Fruit fly (Drosophila melanogaster) whole organism, embryonic: ENCODE measurements around the gene CG10301.
A peak's percentile ranks its signal among the peaks of the same experiment; 100 is the strongest.

Experiments used
- Aef1 ChIP-seq: fragments of 200-800 bp; sonication (Bioruptor generic); IDR thresholded peaks from 3 replicates; pipeline ENCODE4 v1.3.6; 2022; ENCODE audit warnings: missing biosample characterization, missing genetic modification characterization
- Atf-2 ChIP-seq: fragments of 200-800 bp; sonication (Bioruptor generic); optimal IDR thresholded peaks from 2 replicates; lab custom pipeline; 2016; ENCODE audit warnings: missing biosample characterization, missing genetic modification characterization
- Bgb ChIP-seq: fragments of 200-800 bp; sonication (Bioruptor generic); IDR thresholded peaks from 2 replicates; pipeline ENCODE4 v1.3.6; 2022; ENCODE audit warnings: missing biosample characterization, missing genetic modification characterization; ENCODE audit not compliant: partially characterized antibody
- CG11695 ChIP-seq: fragments of 200-800 bp; sonication (Bioruptor generic); IDR thresholded peaks from 3 replicates; pipeline ENCODE4 v1.3.6; 2022; ENCODE audit warnings: missing biosample characterization, missing genetic modification characterization
- CG14050 ChIP-seq: fragments of 200-800 bp; sonication (Bioruptor generic); IDR thresholded peaks from 3 replicates; pipeline ENCODE4 v1.3.6; 2022; ENCODE audit warnings: missing biosample characterization, missing genetic modification characterization
- CG14860 ChIP-seq: fragments of 200-800 bp; sonication (Bioruptor generic); IDR thresholded peaks from 3 replicates; pipeline ENCODE4 v1.3.6; 2022; ENCODE audit warnings: missing biosample characterization, missing genetic modification characterization; ENCODE audit not compliant: partially characterized antibody
- CG16813 ChIP-seq: fragments of 200-800 bp; sonication (Bioruptor generic); IDR thresholded peaks from 3 replicates; pipeline ENCODE4 v1.3.6; 2022; ENCODE audit warnings: missing biosample characterization, missing genetic modification characterization; ENCODE audit not compliant: partially characterized antibody
- CG17359 ChIP-seq: fragments of 200-800 bp; sonication (Bioruptor generic); optimal IDR thresholded peaks from 3 replicates; lab custom pipeline; 2018; ENCODE audit warnings: missing biosample characterization, mild to moderate bottlenecking, missing genetic modification characterization, moderate library complexity
- CG2129 ChIP-seq: fragments of 200-800 bp; sonication (Bioruptor generic); IDR thresholded peaks from 2 replicates; pipeline ENCODE4 v1.3.6; 2022; ENCODE audit warnings: missing biosample characterization, missing genetic modification characterization; ENCODE audit not compliant: partially characterized antibody
- CG2889 ChIP-seq: fragments of 200-800 bp; sonication (Bioruptor generic); IDR thresholded peaks from 3 replicates; pipeline ENCODE4 v1.3.6; 2022; ENCODE audit warnings: missing biosample characterization, missing genetic modification characterization
- CG5953 ChIP-seq: fragments of 200-800 bp; sonication (Bioruptor generic); IDR thresholded peaks from 2 replicates; pipeline ENCODE4 v1.3.6; 2022; ENCODE audit warnings: missing biosample characterization, missing genetic modification characterization
- CG6254 ChIP-seq: fragments of 200-800 bp; sonication (Bioruptor generic); optimal IDR thresholded peaks from 3 replicates; lab custom pipeline; 2017; ENCODE audit warnings: mild to moderate bottlenecking, missing biosample characterization, missing genetic modification reagents, missing genetic modification characterization
- CG8359 ChIP-seq: fragments of 200-800 bp; sonication (Bioruptor generic); optimal IDR thresholded peaks from 2 replicates; lab custom pipeline; 2017; ENCODE audit warnings: missing biosample characterization, mild to moderate bottlenecking, missing genetic modification characterization, borderline replicate concordance
- Doc2 ChIP-seq: fragments of 200-800 bp; sonication (Bioruptor generic); IDR thresholded peaks from 2 replicates; pipeline ENCODE4 v1.3.6; 2022; ENCODE audit warnings: missing biosample characterization, missing genetic modification characterization
- Drgx ChIP-seq: fragments of 200-800 bp; sonication (Bioruptor generic); IDR thresholded peaks from 2 replicates; pipeline ENCODE4 v1.3.6; 2022; ENCODE audit warnings: missing biosample characterization, missing genetic modification characterization
- Ets97D ChIP-seq: fragments of 200-800 bp; sonication (Bioruptor generic); optimal IDR thresholded peaks from 3 replicates; lab custom pipeline; 2016; ENCODE audit warnings: missing biosample characterization, missing genetic modification characterization
- Hr51 ChIP-seq, 2 experiments: fragments of 200-800 bp; sonication (Bioruptor generic); optimal IDR thresholded peaks; 2 replicates in 1 of 2; 3 replicates in 1 of 2; lab custom pipeline; 2016 to 2018; ENCODE audit warnings: missing biosample characterization in 2 of 2, missing genetic modification characterization in 2 of 2, mild to moderate bottlenecking in 1 of 2, moderate library complexity in 1 of 2
- Hsf ChIP-seq: fragments of 200-800 bp; sonication (Bioruptor generic); optimal IDR thresholded peaks from 3 replicates; lab custom pipeline; 2016; ENCODE audit warnings: missing biosample characterization, missing genetic modification characterization
- MESR4 ChIP-seq: fragments of 200-800 bp; sonication (Bioruptor generic); optimal IDR thresholded peaks from 2 replicates; lab custom pipeline; 2018; ENCODE audit warnings: missing biosample characterization, mild to moderate bottlenecking, missing genetic modification characterization, moderate library complexity
- NC2α ChIP-seq: fragments of 200-800 bp; sonication (Bioruptor generic); optimal IDR thresholded peaks from 2 replicates; lab custom pipeline; 2016; ENCODE audit warnings: missing biosample characterization, missing genetic modification characterization
- Oli ChIP-seq: fragments of 200-800 bp; sonication (Bioruptor generic); optimal IDR thresholded peaks from 2 replicates; lab custom pipeline; 2018; ENCODE audit warnings: missing biosample characterization, mild to moderate bottlenecking, missing genetic modification characterization, moderate library complexity
- Pdp1 ChIP-seq, 2 experiments: fragments of 200-800 bp; sonication (Bioruptor generic); optimal IDR thresholded peaks; 3 replicates each; lab custom pipeline; 2016; ENCODE audit warnings: missing biosample characterization in 2 of 2, missing genetic modification characterization in 2 of 2, mild to moderate bottlenecking in 1 of 2, moderate library complexity in 1 of 2
- Sox100B ChIP-seq: fragments of 200-800 bp; sonication (Bioruptor generic); optimal IDR thresholded peaks from 3 replicates; lab custom pipeline; 2018; ENCODE audit warnings: missing biosample characterization, mild to moderate bottlenecking, missing genetic modification characterization
- az2 ChIP-seq: fragments of 200-800 bp; sonication (Bioruptor generic); optimal IDR thresholded peaks from 3 replicates; lab custom pipeline; 2016; ENCODE audit warnings: missing biosample characterization, missing genetic modification characterization
- bsh ChIP-seq, 2 experiments: fragments of 200-800 bp; sonication (Bioruptor generic); optimal IDR thresholded peaks; 2 replicates each; lab custom pipeline; 2017 to 2018; ENCODE audit warnings: mild to moderate bottlenecking in 2 of 2, missing biosample characterization in 2 of 2, missing genetic modification characterization in 2 of 2, moderate library complexity in 1 of 2
- cg ChIP-seq: fragments of 200-800 bp; sonication (Bioruptor generic); optimal IDR thresholded peaks from 3 replicates; lab custom pipeline; 2019; ENCODE audit warnings: missing biosample characterization, mild to moderate bottlenecking, missing genetic modification characterization, moderate library complexity
- chinmo ChIP-seq: fragments of 200-800 bp; sonication (Bioruptor generic); IDR thresholded peaks from 4 replicates; pipeline ENCODE4 v1.3.6; 2022; ENCODE audit warnings: missing biosample characterization, missing genetic modification characterization; ENCODE audit not compliant: partially characterized antibody
- croc ChIP-seq: fragments of 200-800 bp; sonication (Bioruptor generic); conservative IDR thresholded peaks from 3 replicates; pipeline ENCODE4 v1.3.6; 2022; ENCODE audit warnings: missing biosample characterization, missing genetic modification characterization
- dmrt99B ChIP-seq: fragments of 200-800 bp; sonication (Bioruptor generic); optimal IDR thresholded peaks from 2 replicates; lab custom pipeline; 2018; ENCODE audit warnings: missing biosample characterization, mild to moderate bottlenecking, missing genetic modification characterization, moderate library complexity
- ftz-f1 ChIP-seq: fragments of 200-800 bp; sonication (Bioruptor generic); optimal IDR thresholded peaks from 2 replicates; lab custom pipeline; 2016; ENCODE audit warnings: missing biosample characterization, missing genetic modification characterization
- gce ChIP-seq: fragments of 200-800 bp; sonication (Bioruptor generic); IDR thresholded peaks from 3 replicates; pipeline ENCODE4 v1.3.6; 2022; ENCODE audit warnings: missing biosample characterization, missing genetic modification characterization
- ham ChIP-seq: fragments of 200-800 bp; sonication (Bioruptor generic); IDR thresholded peaks from 2 replicates; pipeline ENCODE4 v1.3.6; 2022; ENCODE audit warnings: missing biosample characterization, missing genetic modification characterization
- nerfin-1 ChIP-seq: fragments of 200-800 bp; sonication (Bioruptor generic); optimal IDR thresholded peaks from 3 replicates; lab custom pipeline; 2019; ENCODE audit warnings: missing biosample characterization, mild to moderate bottlenecking, missing genetic modification characterization, moderate library complexity
- onecut ChIP-seq: fragments of 200-800 bp; sonication (Bioruptor generic); IDR thresholded peaks from 2 replicates; pipeline ENCODE4 v1.3.6; 2022; ENCODE audit warnings: missing biosample characterization, missing genetic modification characterization
- pan ChIP-seq, 4 experiments: fragments of >200 bp in 3 of 4; fragments of 200-800 bp in 1 of 4; sonication (Bioruptor generic) in 1 of 4; optimal IDR thresholded peaks in 3 of 4; IDR thresholded peaks in 1 of 4; 2 replicates each; pipeline versions ENCODE4 v1.3.6 to Lab custom; 2017 to 2022; ENCODE audit warnings: missing biosample characterization in 2 of 4, missing genetic modification characterization in 2 of 4, mixed read lengths in 1 of 4
- phol ChIP-seq: fragments of 200-800 bp; sonication (Bioruptor generic); optimal IDR thresholded peaks from 3 replicates; lab custom pipeline; 2018; ENCODE audit warnings: missing biosample characterization, mild to moderate bottlenecking, missing genetic modification characterization, moderate library complexity
- prd ChIP-seq, 3 experiments: fragments of >200 bp in 2 of 3; fragments of 200-800 bp in 1 of 3; sonication (Bioruptor generic) in 1 of 3; optimal IDR thresholded peaks in 2 of 3; IDR thresholded peaks in 1 of 3; 2 replicates in 2 of 3; 3 replicates in 1 of 3; pipeline versions ENCODE4 v1.3.6 to Lab custom; 2017 to 2022; ENCODE audit warnings: missing biosample characterization in 1 of 3, missing genetic modification characterization in 1 of 3
- ro ChIP-seq: fragments of 200-800 bp; sonication (Bioruptor generic); IDR thresholded peaks from 2 replicates; pipeline ENCODE4 v1.3.6; 2022; ENCODE audit warnings: missing biosample characterization, missing genetic modification characterization
- sc ChIP-seq, 3 experiments: fragments of >200 bp in 2 of 3; fragments of 200-800 bp in 1 of 3; sonication (Bioruptor generic) in 1 of 3; optimal IDR thresholded peaks; 2 replicates in 2 of 3; 3 replicates in 1 of 3; lab custom pipeline; 2017; ENCODE audit warnings: mild to moderate bottlenecking in 1 of 3, missing biosample characterization in 1 of 3, missing genetic modification characterization in 1 of 3, missing genetic modification reagents in 1 of 3
- sens ChIP-seq: fragments of 200-800 bp; sonication (Bioruptor generic); peaks from one replicate; lab custom pipeline; 2016; ENCODE audit warnings: missing biosample characterization, missing genetic modification characterization
- sima ChIP-seq: fragments of 200-800 bp; sonication (Bioruptor generic); optimal IDR thresholded peaks from 2 replicates; lab custom pipeline; 2016; ENCODE audit warnings: missing biosample characterization, missing genetic modification characterization
- tll ChIP-seq, 2 experiments: fragments of 200-800 bp in 1 of 2; fragments of >200 bp in 1 of 2; sonication (Bioruptor generic) in 1 of 2; optimal IDR thresholded peaks; 2 replicates each; lab custom pipeline; 2017 to 2019; ENCODE audit warnings: missing biosample characterization in 2 of 2, missing genetic modification characterization in 2 of 2, mild to moderate bottlenecking in 1 of 2, moderate library complexity in 1 of 2
- trem ChIP-seq: fragments of 200-800 bp; optimal IDR thresholded peaks from 3 replicates; lab custom pipeline; 2019; ENCODE audit warnings: missing biosample characterization, mild to moderate bottlenecking, missing genetic modification characterization, moderate library complexity
- tup ChIP-seq: fragments of 200-800 bp; sonication (Bioruptor generic); optimal IDR thresholded peaks from 2 replicates; lab custom pipeline; 2016; ENCODE audit warnings: missing biosample characterization, mild to moderate bottlenecking, missing genetic modification characterization, moderate library complexity
- unpg ChIP-seq: fragments of 200-800 bp; sonication (Bioruptor generic); optimal IDR thresholded peaks from 3 replicates; lab custom pipeline; 2018; ENCODE audit warnings: missing biosample characterization, mild to moderate bottlenecking, missing genetic modification characterization, moderate library complexity

The CG10301 gene

DNA sequence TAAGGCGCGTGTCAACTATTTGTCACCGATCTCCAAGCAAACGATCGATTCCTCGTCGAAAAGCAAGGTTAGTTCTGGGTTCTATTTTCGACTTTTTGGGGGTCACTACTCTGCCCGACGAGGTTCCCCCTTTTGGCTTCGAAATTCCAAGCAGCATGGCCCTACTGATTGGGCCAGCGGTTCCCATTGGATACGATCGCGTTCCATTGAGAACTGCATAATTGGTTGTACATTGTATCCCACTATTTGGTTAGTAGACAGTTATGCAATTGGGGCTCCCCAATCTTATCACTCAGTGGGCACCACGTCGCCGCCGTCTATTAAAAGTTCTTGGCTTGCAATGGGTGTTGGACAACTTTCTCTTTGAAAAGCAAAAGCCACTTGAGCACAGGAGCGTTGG lies 23.8 kb downstream of the CG10301 start (continued):
- no peak for TF ChIP-seq sima
- TF ChIP-seq az2 (GFP tag; lab: Kevin White, UChicago) = no peak
- TF ChIP-seq gce = peak; percentile 32; the same call in 1 of the 3 replicates
- TF ChIP-seq tll (GFP tag; optimal IDR thresholded peaks at IDR 0.05; lab: Kevin White, UChicago) = no peak
- TF ChIP-seq CG14050 = no peak
- TF ChIP-seq Doc2 (GFP tag; lab: Robert Waterston, UW) = no peak
- TF ChIP-seq CG8359 (GFP tag; lab: Kevin White, UChicago) = peak; percentile 16
- no peak for TF ChIP-seq cg
- TF ChIP-seq onecut = no peak

DNA sequence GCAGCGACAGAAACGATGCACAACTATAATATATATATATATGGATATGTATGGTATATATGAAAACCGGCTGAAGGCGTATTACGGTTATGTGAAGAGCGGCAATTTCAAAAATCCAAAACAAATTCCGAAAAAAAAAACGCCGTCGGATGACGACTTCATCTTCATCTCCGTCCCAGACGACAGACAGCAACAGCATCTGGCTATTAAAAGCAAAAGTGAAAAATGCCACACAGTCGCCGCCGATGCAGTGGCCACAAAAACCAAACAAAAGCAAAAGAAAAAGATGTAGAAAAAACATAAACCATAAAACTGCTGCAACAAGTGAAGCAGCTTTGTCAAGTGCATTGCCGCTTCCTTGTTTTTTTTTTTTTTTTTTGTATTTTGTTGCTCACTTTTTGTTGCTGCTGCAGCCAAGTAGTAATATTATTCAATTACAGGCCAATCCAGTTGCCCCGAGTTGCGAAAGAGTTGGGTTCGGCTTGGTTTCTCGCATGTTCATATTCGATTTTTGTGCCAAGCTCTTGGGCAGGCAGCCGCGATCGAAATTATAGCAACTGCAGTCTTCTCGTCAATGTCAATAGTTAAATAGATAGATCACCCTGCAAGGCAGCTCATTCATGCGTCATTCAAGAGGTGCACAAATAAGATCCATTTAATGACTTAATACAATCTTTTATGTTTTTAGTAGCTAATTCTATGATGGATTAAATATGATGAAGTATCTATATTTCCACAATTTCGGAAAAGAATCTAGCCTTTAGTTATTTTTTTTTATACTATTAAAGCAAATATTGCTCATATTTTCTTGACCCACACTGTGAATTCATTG lies 24.8 kb downstream of the CG10301 start:
- 0 out of 2 replicates have a peak, but pooled peaks have one; percentile 35 for TF ChIP-seq CG5953 (GFP tag; lab: Robert Waterston, UW)
- peak; percentile 73 for TF ChIP-seq dmrt99B (tag; lab: Kevin White, UChicago)
- peak; percentile 41 for TF ChIP-seq Sox100B (GFP tag; lab: Kevin White, UChicago)
- peak in 1 of 2 experiments; percentile 7 for TF ChIP-seq bsh (GFP tag; optimal IDR thresholded peaks at IDR 0.05; lab: Kevin White, UChicago)
- no peak for TF ChIP-seq CG2889
- 0 out of 4 replicates have a peak, but pooled peaks have one; percentile 54 for TF ChIP-seq chinmo (GFP tag; lab: Robert Waterston, UW)
- peak; percentile 7 for TF ChIP-seq CG17359 (tag; lab: Kevin White, UChicago)
- peak; percentile 27 for TF ChIP-seq Oli (tag; lab: Kevin White, UChicago)
- TF ChIP-seq prd (optimal IDR thresholded peaks at IDR 0.05; lab: Kevin White, UChicago) = no peak
- TF ChIP-seq prd (GFP tag; IDR thresholded peaks at IDR 0.05; lab: Robert Waterston, UW) = no peak
- TF ChIP-seq CG14860 = no peak
- no peak for TF ChIP-seq sc (optimal IDR thresholded peaks at IDR 0.05; lab: Kevin White, UChicago)
- no peak for TF ChIP-seq sc (GFP tag; optimal IDR thresholded peaks at IDR 0.05; lab: Kevin White, UChicago)
- peak in 1 of 2 experiments; percentile 11 for TF ChIP-seq Pdp1 (GFP tag; optimal IDR thresholded peaks at IDR 0.05; lab: Kevin White, UChicago)
- TF ChIP-seq CG6254 = peak; percentile 23
- peak in 1 of 2 experiments; percentile 48 for TF ChIP-seq Hr51 (GFP tag; optimal IDR thresholded peaks at IDR 0.05; lab: Kevin White, UChicago)
- peak; percentile 24 for TF ChIP-seq Hsf
- no peak for TF ChIP-seq ro (GFP tag; lab: Robert Waterston, UW)
- TF ChIP-seq Ets97D (GFP tag; lab: Kevin White, UChicago) = no peak
- TF ChIP-seq Aef1 (GFP tag; lab: Robert Waterston, UW) = no peak
- no peak for TF ChIP-seq Bgb
- TF ChIP-seq sens (GFP tag; lab: Kevin White, UChicago) = peak; percentile 75
- TF ChIP-seq trem (tag; lab: Kevin White, UChicago) = no peak
- TF ChIP-seq pan (optimal IDR thresholded peaks at IDR 0.05; lab: Kevin White, UChicago) = no peak
- TF ChIP-seq pan (GFP tag; optimal IDR thresholded peaks at IDR 0.05 in 1 of 2, IDR thresholded peaks at IDR 0.05 in 1 of 2) = peak in 1 of 2 experiments; percentile 21
- TF ChIP-seq NC2α (GFP tag; lab: Kevin White, UChicago) = no peak
- TF ChIP-seq nerfin-1 = no peak
- no peak for TF ChIP-seq MESR4 (GFP tag; lab: Kevin White, UChicago)
- TF ChIP-seq CG16813 (GFP tag; lab: Robert Waterston, UW) = no peak
- peak; percentile 13; the same call in 1 of the 3 replicates for TF ChIP-seq CG11695
- no peak for TF ChIP-seq CG2129
- TF ChIP-seq ham (GFP tag; lab: Robert Waterston, UW) = no peak
- TF ChIP-seq unpg = peak; percentile 23
- peak; percentile 67 for TF ChIP-seq Drgx (GFP tag; lab: Robert Waterston, UW)
- TF ChIP-seq croc (GFP tag; lab: Robert Waterston, UW) = no peak
- no peak for TF ChIP-seq tup (GFP tag; lab: Kevin White, UChicago)
- TF ChIP-seq ftz-f1 (GFP tag; lab: Kevin White, UChicago) = no peak
- peak; percentile 41 for TF ChIP-seq phol (tag; lab: Kevin White, UChicago)
- TF ChIP-seq Atf-2 (GFP tag; lab: Kevin White, UChicago) = no peak
